Worm (Caenorhabditis elegans) whole organism, mixed stage, embryonic: ENCODE measurements around the gene C15H11.10.

Source experiments
- M03D4.4 ChIP-seq: sonication (generic microtip); optimal IDR thresholded peaks from 2 replicates; lab custom pipeline; 2017; ENCODE audit warnings: mild to moderate bottlenecking, missing genetic modification characterization, missing compliant biosample characterization
- bed-3 ChIP-seq: fragments of 200-800 bp; sonication (Bioruptor generic); optimal IDR thresholded peaks from 3 replicates; lab custom pipeline; 2018; ENCODE audit warnings: mild to moderate bottlenecking, missing genetic modification characterization, moderate library complexity, missing compliant biosample characterization
- blmp-1 ChIP-seq: fragments of 150-350 bp; optimal IDR thresholded peaks from 2 replicates; lab custom pipeline; 2014; ENCODE audit warnings: missing biosample characterization, missing genetic modification characterization
- ceh-43 ChIP-seq: fragments of 200-800 bp; sonication (Bioruptor generic); optimal IDR thresholded peaks from 2 replicates; lab custom pipeline; 2018; ENCODE audit warnings: mild to moderate bottlenecking, missing genetic modification characterization, moderate library complexity, missing compliant biosample characterization
- ceh-83 ChIP-seq: fragments of 200-800 bp; sonication (Bioruptor generic); optimal IDR thresholded peaks from 2 replicates; lab custom pipeline; 2018; ENCODE audit warnings: mild to moderate bottlenecking, missing genetic modification characterization, missing compliant biosample characterization
- ces-1 ChIP-seq: fragments of 150-350 bp; optimal IDR thresholded peaks from 2 replicates; lab custom pipeline; 2014; ENCODE audit warnings: missing biosample characterization, missing genetic modification reagents, missing genetic modification characterization
- cnd-1 ChIP-seq: fragments of 200-800 bp; sonication (Bioruptor generic); optimal IDR thresholded peaks from 2 replicates; lab custom pipeline; 2018; ENCODE audit warnings: mild to moderate bottlenecking, missing genetic modification characterization, missing compliant biosample characterization
- drap-1 ChIP-seq: fragments of 200-800 bp; sonication (Bioruptor generic); optimal IDR thresholded peaks from 3 replicates; lab custom pipeline; 2018; ENCODE audit warnings: mild to moderate bottlenecking, missing genetic modification characterization, missing compliant biosample characterization
- elt-1 ChIP-seq: sonication (generic microtip); optimal IDR thresholded peaks from 2 replicates; lab custom pipeline; 2017; ENCODE audit warnings: missing genetic modification characterization, mild to moderate bottlenecking, missing compliant biosample characterization, antibody characterized with exemption, moderate library complexity, borderline replicate concordance; ENCODE audit not compliant: insufficient read depth
- elt-3 ChIP-seq: fragments of 150-350 bp; optimal IDR thresholded peaks from 2 replicates; lab custom pipeline; 2014; ENCODE audit warnings: missing biosample characterization, missing genetic modification characterization
- ham-2 ChIP-seq: fragments of 200-800 bp; sonication (Bioruptor generic); optimal IDR thresholded peaks from 2 replicates; lab custom pipeline; 2018; ENCODE audit warnings: mild to moderate bottlenecking, missing genetic modification characterization, missing compliant biosample characterization
- hlh-1 ChIP-seq: fragments of 150-350 bp; optimal IDR thresholded peaks from 2 replicates; lab custom pipeline; 2014; ENCODE audit warnings: missing biosample characterization, missing genetic modification reagents, missing genetic modification characterization
- lin-13 ChIP-seq: fragments of 150-350 bp; optimal IDR thresholded peaks from 2 replicates; lab custom pipeline; 2014; ENCODE audit warnings: missing biosample characterization, missing genetic modification characterization
- lin-32 ChIP-seq: fragments of 200-800 bp; sonication (Bioruptor generic); optimal IDR thresholded peaks from 2 replicates; lab custom pipeline; 2018; ENCODE audit warnings: mild to moderate bottlenecking, missing genetic modification characterization, missing compliant biosample characterization
- mab-5 ChIP-seq: fragments of 150-350 bp; optimal IDR thresholded peaks from 2 replicates; lab custom pipeline; 2014; ENCODE audit warnings: missing biosample characterization, missing genetic modification characterization
- mep-1 ChIP-seq: fragments of 150-350 bp; optimal IDR thresholded peaks from 2 replicates; lab custom pipeline; 2017; ENCODE audit warnings: missing biosample characterization, missing genetic modification reagents, missing genetic modification characterization, inconsistent platforms
- mls-2 ChIP-seq: sonication (generic microtip); optimal IDR thresholded peaks from 2 replicates; lab custom pipeline; 2016; ENCODE audit warnings: mild to moderate bottlenecking, missing genetic modification characterization, moderate library complexity, missing compliant biosample characterization
- nhr-12 ChIP-seq: fragments of 150-350 bp; optimal IDR thresholded peaks from 2 replicates; lab custom pipeline; 2014; ENCODE audit warnings: missing biosample characterization, missing genetic modification characterization
- nhr-2 ChIP-seq: fragments of 150-350 bp; optimal IDR thresholded peaks from 2 replicates; lab custom pipeline; 2014; ENCODE audit warnings: missing biosample characterization, missing genetic modification characterization
- nhr-237 ChIP-seq: fragments of 150-350 bp; optimal IDR thresholded peaks from 2 replicates; lab custom pipeline; 2014; ENCODE audit warnings: missing biosample characterization, missing genetic modification characterization
- nhr-28 ChIP-seq: fragments of 150-350 bp; optimal IDR thresholded peaks from 2 replicates; lab custom pipeline; 2014; ENCODE audit warnings: missing biosample characterization, missing genetic modification characterization
- nhr-76 ChIP-seq: sonication (generic microtip); optimal IDR thresholded peaks from 2 replicates; lab custom pipeline; 2017; ENCODE audit warnings: missing biosample characterization, missing genetic modification characterization
- pha-4 ChIP-seq: fragments of 150-350 bp; optimal IDR thresholded peaks from 2 replicates; lab custom pipeline; 2018; ENCODE audit warnings: missing biosample characterization, missing genetic modification reagents, missing genetic modification characterization
- snpc-4 ChIP-seq: fragments of 150-350 bp; optimal IDR thresholded peaks from 2 replicates; lab custom pipeline; 2014; ENCODE audit warnings: missing biosample characterization, missing genetic modification characterization
- sptf-1 ChIP-seq: sonication (generic microtip); optimal IDR thresholded peaks from 2 replicates; lab custom pipeline; 2017; ENCODE audit warnings: mild to moderate bottlenecking, missing genetic modification characterization, moderate library complexity, missing compliant biosample characterization
- tbx-8 ChIP-seq: fragments of 200-800 bp; sonication (Bioruptor generic); optimal IDR thresholded peaks from 2 replicates; lab custom pipeline; 2018; ENCODE audit warnings: mild to moderate bottlenecking, missing genetic modification characterization, moderate library complexity, missing compliant biosample characterization
- unc-39 ChIP-seq: fragments of 150-350 bp; optimal IDR thresholded peaks from 2 replicates; lab custom pipeline; 2014; ENCODE audit warnings: missing biosample characterization, missing genetic modification characterization
- unc-62 ChIP-seq: fragments of 150-350 bp; optimal IDR thresholded peaks from 2 replicates; lab custom pipeline; 2014; ENCODE audit warnings: missing biosample characterization, missing genetic modification reagents, missing genetic modification characterization
- zip-8 ChIP-seq: fragments of 150-350 bp; optimal IDR thresholded peaks from 2 replicates; lab custom pipeline; 2014; ENCODE audit warnings: missing biosample characterization, missing genetic modification characterization
- ztf-11 ChIP-seq: fragments of 150-350 bp; optimal IDR thresholded peaks from 2 replicates; lab custom pipeline; 2014; ENCODE audit warnings: missing biosample characterization, missing genetic modification characterization

Gene C15H11.10

DNA sequence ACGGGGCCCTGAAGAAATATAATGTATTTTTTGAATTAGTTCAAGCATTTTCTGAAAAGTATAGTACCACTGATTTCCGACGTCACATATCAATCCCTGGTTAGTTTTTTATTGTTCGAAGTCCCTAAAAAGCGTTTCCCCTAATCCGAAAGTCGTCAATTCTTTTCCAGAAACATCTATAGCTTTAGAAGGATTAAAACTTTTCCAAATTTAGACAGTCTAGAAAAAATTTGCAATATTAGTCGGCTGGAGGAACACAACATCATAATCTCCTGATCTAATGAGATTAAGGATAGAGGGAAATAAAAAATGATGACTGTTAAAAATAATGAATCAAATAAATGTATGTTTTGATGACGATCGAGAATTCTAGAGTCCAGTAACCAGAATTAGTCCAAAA, 13.9 kb upstream of the C15H11.10 start:
- TF ChIP-seq cnd-1 (no peak), mep-1 (tag; lab: Kevin White, UChicago) (no peak), ham-2 (no peak), pha-4 (tag; lab: Kevin White, UChicago) (no peak), hlh-1 (tag; lab: Kevin White, UChicago) (no peak), ceh-83 (GFP tag; lab: Kevin White, UChicago) (no peak), drap-1 (no peak), lin-32 (GFP tag; lab: Kevin White, UChicago) (no peak), elt-3 (tag; lab: Kevin White, UChicago) (no peak), tbx-8 (GFP tag; lab: Kevin White, UChicago) (no peak), mab-5 (no peak)

- TF ChIP-seq unc-62: no peak
- TF ChIP-seq sptf-1 (tag; lab: Kevin White, UChicago): no peak
- no peak for TF ChIP-seq mep-1 (tag; lab: Kevin White, UChicago)
- no peak for TF ChIP-seq elt-1 (tag; lab: Kevin White, UChicago)
- TF ChIP-seq M03D4.4 (tag; lab: Kevin White, UChicago): no peak
- no peak for TF ChIP-seq tbx-8 (GFP tag; lab: Kevin White, UChicago)
- TF ChIP-seq nhr-28 (tag; lab: Kevin White, UChicago): no peak
- no peak for TF ChIP-seq ztf-11 (tag; lab: Kevin White, UChicago)
- no peak for TF ChIP-seq blmp-1 (tag; lab: Kevin White, UChicago)
- TF ChIP-seq mab-5: no peak
- no peak for TF ChIP-seq mls-2 (tag; lab: Kevin White, UChicago)
- no peak for TF ChIP-seq cnd-1
- no peak for TF ChIP-seq snpc-4
- TF ChIP-seq, all 35 proteins: peak for 0
These were observed 12.9 kb upstream of the C15H11.10 start, which contains the start of gene npr-43 for ce11 chrV:14378986-14379385. Gene npr-43 (minus strand): TSS chrV:14379086.

ce11 chrV:14380242-14380641, 11.7 kb upstream of the C15H11.10 start:
- TF ChIP-seq bed-3 (no peak), ztf-11 (tag; lab: Kevin White, UChicago) (no peak), nhr-28 (tag; lab: Kevin White, UChicago) (no peak), snpc-4 (no peak), hlh-1 (tag; lab: Kevin White, UChicago) (no peak), lin-13 (tag; lab: Kevin White, UChicago) (no peak), M03D4.4 (tag; lab: Kevin White, UChicago) (no peak)

DNA sequence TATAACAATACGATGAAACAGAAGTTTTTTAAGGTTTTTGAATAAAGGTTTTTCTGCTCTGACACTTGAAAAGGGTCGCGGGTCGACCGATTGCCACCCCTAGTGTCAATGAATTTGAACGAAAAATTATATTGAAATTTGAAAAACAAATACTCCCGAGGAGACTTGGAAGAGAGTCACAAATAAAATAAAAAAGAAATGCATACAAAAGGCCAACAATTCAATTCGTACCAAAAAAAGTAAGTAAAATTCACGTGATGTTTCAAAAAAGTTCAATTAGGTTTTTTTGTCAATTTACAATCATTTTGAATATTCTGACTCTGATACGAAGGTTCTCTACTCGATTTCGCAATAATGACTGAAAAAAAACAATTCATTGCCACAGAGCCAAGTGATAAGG, 1.6 kb downstream of the C15H11.10 start, which contains the start of gene C15H11.1:
Gene C15H11.1 (plus strand): TSS at position 301 of the 400 bp plus-strand sequence.
- TF ChIP-seq drap-1 (no peak), nhr-2 (tag; lab: Kevin White, UChicago) (no peak), ceh-83 (GFP tag; lab: Kevin White, UChicago) (no peak), nhr-76 (tag; lab: Kevin White, UChicago) (no peak), zip-8 (no peak), nhr-12 (no peak), unc-39 (tag; lab: Kevin White, UChicago) (no peak), lin-32 (GFP tag; lab: Kevin White, UChicago) (no peak), mls-2 (tag; lab: Kevin White, UChicago) (no peak), elt-1 (tag; lab: Kevin White, UChicago) (no peak), ceh-43 (GFP tag; lab: Kevin White, UChicago) (no peak), sptf-1 (tag; lab: Kevin White, UChicago) (no peak), lin-13 (tag; lab: Kevin White, UChicago) (no peak), ces-1 (GFP tag; lab: Kevin White, UChicago) (no peak), M03D4.4 (tag; lab: Kevin White, UChicago) (no peak), tbx-8 (GFP tag; lab: Kevin White, UChicago) (no peak)

ce11 chrV:14394743-14395142, 2.8 kb downstream of the C15H11.10 start, which contains the start of gene C15H11.13:
Gene C15H11.13 (plus strand): TSS chrV:14395043.
- no peak for TF ChIP-seq hlh-1 (tag; lab: Kevin White, UChicago)
- TF ChIP-seq ceh-43 (GFP tag; lab: Kevin White, UChicago): no peak
- no peak for TF ChIP-seq snpc-4
- no peak for TF ChIP-seq nhr-28 (tag; lab: Kevin White, UChicago)
- TF ChIP-seq ztf-11 (tag; lab: Kevin White, UChicago): no peak
- TF ChIP-seq nhr-237 (tag; lab: Kevin White, UChicago): no peak
- TF ChIP-seq elt-3 (tag; lab: Kevin White, UChicago): no peak
